Fruit fly (Drosophila melanogaster): ENCODE data around the gene Bre1.

Bre1 gene

DNA sequence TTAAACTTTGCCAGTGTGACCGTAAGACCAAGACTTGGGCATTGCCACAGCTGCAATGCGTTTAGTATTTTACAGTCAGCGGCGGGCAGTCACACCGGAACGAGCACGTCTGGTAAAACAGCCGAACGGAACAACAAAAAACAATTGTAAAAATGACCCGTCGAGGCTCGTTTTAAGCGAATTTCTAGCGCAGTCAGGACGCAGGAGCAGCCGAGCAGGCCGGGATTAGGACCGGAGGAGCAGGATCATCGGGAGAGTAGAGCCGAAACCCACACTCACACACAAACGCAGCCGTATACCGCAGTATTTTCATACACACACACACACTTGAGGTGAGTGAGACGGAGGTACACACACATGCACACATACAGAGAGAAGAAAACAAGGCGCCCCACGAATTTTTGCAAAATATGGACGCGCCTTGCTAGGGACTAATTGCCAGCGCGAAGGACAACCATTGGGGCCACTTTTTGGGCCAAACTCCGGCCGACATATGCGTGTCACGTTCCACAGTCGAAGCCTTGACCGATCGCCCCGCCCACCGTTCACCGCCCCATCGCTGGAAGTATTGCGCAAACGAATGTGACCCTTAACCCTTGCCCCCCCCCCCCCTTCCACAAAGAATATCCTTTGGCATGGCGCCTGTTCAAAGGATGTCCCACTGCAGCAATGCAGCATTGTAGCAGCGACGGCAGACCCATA lies 40.9 kb downstream of the Bre1 start, which contains the start of gene Usp47:
Usp47 (plus strand) TSS at position 71 of the 702 bp plus-strand sequence.
- TF ChIP-seq Taf1 (GFP tag; IDR thresholded peaks at IDR 0.05) (no peak), fd96Cb (tag; optimal IDR thresholded peaks at IDR 0.05) (no peak), CG9797 (GFP tag; optimal IDR thresholded peaks at IDR 0.05) (peak; percentile 74), unc-4 (GFP tag; IDR thresholded peaks at IDR 0.05; ENCODE audit: partially characterized antibody) (no peak; the same call in 1 of the 2 replicates), CG1529 (GFP tag; optimal IDR thresholded peaks at IDR 0.05) (no peak), sob (GFP tag; IDR thresholded peaks at IDR 0.05) (no peak), tio (GFP tag; optimal IDR thresholded peaks at IDR 0.05) (no peak), CG13775 (GFP tag; optimal IDR thresholded peaks at IDR 0.05) (no peak), B-H2 (GFP tag; optimal IDR thresholded peaks at IDR 0.05) (no peak), pfk (GFP tag; optimal IDR thresholded peaks at IDR 0.05) (no peak), CG16779 (GFP tag; IDR thresholded peaks at IDR 0.05) (no peak), CG12769 (tag; optimal IDR thresholded peaks at IDR 0.05) (no peak), Med (GFP tag) (peak; percentile 88), CTCF (GFP tag; optimal IDR thresholded peaks at IDR 0.05) (no peak), disco-r (GFP tag; optimal IDR thresholded peaks at IDR 0.05) (no peak), Bgb (GFP tag; IDR thresholded peaks at IDR 0.05; ENCODE audit: partially characterized antibody) (peak; percentile 41; the same call in 1 of the 2 replicates), Dref (GFP tag; IDR thresholded peaks at IDR 0.05) (peak; percentile 39; the same call in 1 of the 2 replicates), crp (GFP tag; optimal IDR thresholded peaks at IDR 0.05) (peak in 1 of 2 experiments; percentile 29), Adf1 (GFP tag; IDR thresholded peaks at IDR 0.05) (no peak; the same call in 1 of the 2 replicates), NC2β (GFP tag; optimal IDR thresholded peaks at IDR 0.05) (peak; percentile 34), br (optimal IDR thresholded peaks at IDR 0.05) (no peak), Deaf1 (tag; optimal IDR thresholded peaks at IDR 0.05) (peak; percentile 73), CG14050 (GFP tag; IDR thresholded peaks at IDR 0.05) (no peak), CG17912 (GFP tag; optimal IDR thresholded peaks at IDR 0.05) (no peak), BtbVII (GFP tag; optimal IDR thresholded peaks at IDR 0.05) (no peak), CG3847 (GFP tag; IDR thresholded peaks at IDR 0.05) (peak; percentile 16; the same call in 1 of the 2 replicates), Hmr (GFP tag; optimal IDR thresholded peaks at IDR 0.05) (peak; percentile 28), CG7357 (GFP tag; IDR thresholded peaks at IDR 0.05) (no peak), usp (GFP tag; optimal IDR thresholded peaks at IDR 0.05) (no peak), Ets97D (GFP tag; optimal IDR thresholded peaks at IDR 0.05) (peak; percentile 3), danr (GFP tag; IDR thresholded peaks at IDR 0.05) (no peak), MESR4 (GFP tag; optimal IDR thresholded peaks at IDR 0.05) (peak; percentile 89), CG6765 (GFP tag; optimal IDR thresholded peaks at IDR 0.05) (no peak), CG2678 (tag; optimal IDR thresholded peaks at IDR 0.05) (no peak), CG33557 (GFP tag; optimal IDR thresholded peaks at IDR 0.05) (no peak), YL-1 (GFP tag; optimal IDR thresholded peaks at IDR 0.05) (peak; percentile 72), Jarid2 (GFP tag; optimal IDR thresholded peaks at IDR 0.05) (peak; percentile 59), Myb (GFP tag; optimal IDR thresholded peaks at IDR 0.05) (peak; percentile 82), gem (tag; optimal IDR thresholded peaks at IDR 0.05) (no peak), CG10274 (GFP tag; optimal IDR thresholded peaks at IDR 0.05) (no peak), gcm (GFP tag; optimal IDR thresholded peaks at IDR 0.05) (no peak), CG17359 (tag; optimal IDR thresholded peaks at IDR 0.05) (no peak), HmgZ (tag; optimal IDR thresholded peaks at IDR 0.05) (peak; percentile 62), CHES-1-like (GFP tag; optimal IDR thresholded peaks at IDR 0.05) (peak; percentile 31), CrebB (tag; optimal IDR thresholded peaks at IDR 0.05) (peak; percentile 43), wor (GFP tag; IDR thresholded peaks at IDR 0.05) (no peak), CoRest (tag; optimal IDR thresholded peaks at IDR 0.05) (no peak), CG4617 (GFP tag; optimal IDR thresholded peaks at IDR 0.05; ENCODE audit: borderline replicate concordance) (peak; percentile 96), PHDP (tag; optimal IDR thresholded peaks at IDR 0.05) (no peak), bcd (GFP tag; optimal IDR thresholded peaks at IDR 0.05) (no peak)

Measured in whole organism, embryonic.